Fruit fly (Drosophila melanogaster) whole organism, wandering third instar larva: ENCODE results near the gene CG11756.

Source experiments
- Abd-B ChIP-seq: fragments of >200 bp; optimal IDR thresholded peaks from 2 replicates; lab custom pipeline; 2017; ENCODE audit warnings: missing biosample characterization, missing genetic modification characterization
- CG32264 ChIP-seq: fragments of 200-800 bp; sonication (Bioruptor generic); optimal IDR thresholded peaks from 2 replicates; lab custom pipeline; 2016; ENCODE audit warnings: missing biosample characterization, missing genetic modification characterization
- CG9705 ChIP-seq: fragments of 200-800 bp; sonication (Bioruptor generic); optimal IDR thresholded peaks from 2 replicates; lab custom pipeline; 2018; ENCODE audit warnings: missing biosample characterization, mild to moderate bottlenecking, missing genetic modification characterization
- CrebA ChIP-seq: fragments of 200-800 bp; sonication (Bioruptor generic); optimal IDR thresholded peaks from 2 replicates; lab custom pipeline; 2016; ENCODE audit warnings: missing biosample characterization, mild to moderate bottlenecking, missing genetic modification characterization, borderline replicate concordance
- Dfd ChIP-seq: fragments of >200 bp; optimal IDR thresholded peaks from 2 replicates; lab custom pipeline; 2017; ENCODE audit warnings: missing biosample characterization, missing genetic modification characterization
- Dif ChIP-seq: fragments of 200-275, 200-300 bp; sonication (Bioruptor generic); optimal IDR thresholded peaks from 2 replicates; lab custom pipeline; 2018; ENCODE audit warnings: missing biosample characterization, missing genetic modification characterization; ENCODE audit not compliant: partially characterized antibody
- GATAd ChIP-seq: sonication (Bioruptor generic); optimal IDR thresholded peaks from 2 replicates; lab custom pipeline; 2016; ENCODE audit warnings: missing biosample characterization, missing genetic modification characterization
- HLH106 ChIP-seq: fragments of 200-800 bp; optimal IDR thresholded peaks from 3 replicates; lab custom pipeline; 2019; ENCODE audit warnings: missing biosample characterization, mild to moderate bottlenecking, missing genetic modification characterization, moderate library complexity
- Hnf4 ChIP-seq: fragments of 200-800 bp; sonication (Bioruptor generic); optimal IDR thresholded peaks from 2 replicates; lab custom pipeline; 2016; ENCODE audit warnings: missing biosample characterization, mild to moderate bottlenecking, missing genetic modification characterization
- Hr78 ChIP-seq: fragments of >200 bp; optimal IDR thresholded peaks from 2 replicates; lab custom pipeline; 2017; ENCODE audit warnings: missing biosample characterization, missing genetic modification characterization
- Hr83 ChIP-seq: fragments of 200-300 bp; sonication (Bioruptor generic); optimal IDR thresholded peaks from 2 replicates; lab custom pipeline; 2016; ENCODE audit warnings: missing biosample characterization, mild to moderate bottlenecking, missing genetic modification characterization, moderate library complexity; ENCODE audit not compliant: poor library complexity, severe bottlenecking
- Jra ChIP-seq: sonication (Bioruptor generic); optimal IDR thresholded peaks from 2 replicates; lab custom pipeline; 2016; ENCODE audit warnings: missing biosample characterization, missing genetic modification characterization
- Mio ChIP-seq: sonication (Bioruptor generic); optimal IDR thresholded peaks from 2 replicates; lab custom pipeline; 2016; ENCODE audit warnings: missing biosample characterization, missing genetic modification characterization
- Myc ChIP-seq: fragments of >200 bp; optimal IDR thresholded peaks from 2 replicates; lab custom pipeline; 2017
- N ChIP-seq: fragments of >200 bp; optimal IDR thresholded peaks from 2 replicates; lab custom pipeline; 2018; ENCODE audit warnings: missing biosample characterization, missing external identifiers, missing genetic modification characterization
- OdsH ChIP-seq: fragments of 200-800 bp; sonication (Bioruptor generic); optimal IDR thresholded peaks from 2 replicates; lab custom pipeline; 2016; ENCODE audit warnings: missing biosample characterization, mild to moderate bottlenecking, missing genetic modification characterization
- Rel ChIP-seq, 2 experiments: fragments of 200-800 bp; sonication (Bioruptor generic) in 1 of 2; optimal IDR thresholded peaks; 2 replicates in 1 of 2; 3 replicates in 1 of 2; lab custom pipeline; 2016 to 2019; ENCODE audit warnings: mild to moderate bottlenecking in 2 of 2, missing biosample characterization in 2 of 2, missing genetic modification characterization in 2 of 2, moderate library complexity in 1 of 2
- Sp1 ChIP-seq: fragments of 200-800 bp; sonication (Bioruptor generic); optimal IDR thresholded peaks from 3 replicates; lab custom pipeline; 2019; ENCODE audit warnings: missing biosample characterization, mild to moderate bottlenecking, missing genetic modification characterization, moderate library complexity
- Vsx2 ChIP-seq: fragments of 200-300, 225-300 bp; sonication (Bioruptor generic); optimal IDR thresholded peaks from 2 replicates; lab custom pipeline; 2018; ENCODE audit warnings: missing biosample characterization, missing genetic modification characterization; ENCODE audit not compliant: partially characterized antibody
- br ChIP-seq: fragments of 200-800 bp; sonication (Bioruptor generic); optimal IDR thresholded peaks from 2 replicates; lab custom pipeline; 2016; ENCODE audit warnings: missing biosample characterization, missing genetic modification characterization
- brk ChIP-seq: fragments of 200-800 bp; sonication (Bioruptor generic); optimal IDR thresholded peaks from 2 replicates; lab custom pipeline; 2016; ENCODE audit warnings: missing biosample characterization, mild to moderate bottlenecking, missing genetic modification characterization
- dl ChIP-seq, 2 experiments: fragments of 175-275, 200-275 bp in 1 of 2; fragments of 200-275 bp in 1 of 2; sonication (Bioruptor generic); optimal IDR thresholded peaks; lab custom pipeline; 2018; ENCODE audit warnings: mild to moderate bottlenecking in 2 of 2, missing biosample characterization in 2 of 2, missing genetic modification characterization in 2 of 2, moderate library complexity in 2 of 2; ENCODE audit not compliant: partially characterized antibody in 2 of 2, insufficient read depth in 1 of 2
- dmrt93B ChIP-seq: fragments of 200-800 bp; sonication (Bioruptor generic); optimal IDR thresholded peaks from 2 replicates; lab custom pipeline; 2018; ENCODE audit warnings: missing biosample characterization, mild to moderate bottlenecking, missing genetic modification characterization
- dsf ChIP-seq: sonication (Bioruptor generic); optimal IDR thresholded peaks from 2 replicates; lab custom pipeline; 2016; ENCODE audit warnings: missing biosample characterization, missing genetic modification characterization, borderline replicate concordance
- ey ChIP-seq: fragments of 200-800 bp; sonication (Bioruptor generic); optimal IDR thresholded peaks from 2 replicates; lab custom pipeline; 2016; ENCODE audit warnings: missing biosample characterization, missing genetic modification characterization
- foxo ChIP-seq, 2 experiments: fragments of 200-800 bp; sonication (Bioruptor generic); optimal IDR thresholded peaks; 2 replicates in 1 of 2; 3 replicates in 1 of 2; lab custom pipeline; 2016 to 2017; ENCODE audit warnings: missing biosample characterization in 2 of 2, missing genetic modification characterization in 2 of 2
- fru ChIP-seq: fragments of 200-800 bp; sonication (Bioruptor generic); optimal IDR thresholded peaks from 3 replicates; lab custom pipeline; 2016; ENCODE audit warnings: missing biosample characterization, mild to moderate bottlenecking, missing genetic modification characterization
- h ChIP-seq: fragments of 200-800 bp; sonication (Bioruptor generic); optimal IDR thresholded peaks from 3 replicates; lab custom pipeline; 2016; ENCODE audit warnings: missing biosample characterization, mild to moderate bottlenecking, missing genetic modification characterization
- jim ChIP-seq: fragments of 175-275, 200-325 bp; sonication (Bioruptor generic); optimal IDR thresholded peaks from 2 replicates; lab custom pipeline; 2016; ENCODE audit warnings: missing biosample characterization, mild to moderate bottlenecking, missing genetic modification characterization
- lola ChIP-seq: fragments of >200 bp; optimal IDR thresholded peaks from 2 replicates; lab custom pipeline; 2017; ENCODE audit warnings: missing biosample characterization, missing genetic modification characterization
- pan ChIP-seq: fragments of >200 bp; optimal IDR thresholded peaks from 2 replicates; lab custom pipeline; 2017
- psq ChIP-seq: fragments of 200-800 bp; sonication (Bioruptor generic); optimal IDR thresholded peaks from 3 replicates; lab custom pipeline; 2017; ENCODE audit warnings: missing biosample characterization, mild to moderate bottlenecking, missing genetic modification characterization, moderate library complexity
- rgr ChIP-seq: fragments of 200-800 bp; sonication (Bioruptor generic); optimal IDR thresholded peaks from 3 replicates; lab custom pipeline; 2016; ENCODE audit warnings: missing biosample characterization, mild to moderate bottlenecking, missing genetic modification characterization
- sage ChIP-seq: fragments of 200-800 bp; sonication (Bioruptor generic); optimal IDR thresholded peaks from 2 replicates; lab custom pipeline; 2016; ENCODE audit warnings: missing biosample characterization, mild to moderate bottlenecking, missing genetic modification characterization
- sv ChIP-seq: fragments of 200-800 bp; sonication (Bioruptor generic); optimal IDR thresholded peaks from 3 replicates; lab custom pipeline; 2016; ENCODE audit warnings: missing biosample characterization, missing genetic modification characterization
- tai ChIP-seq: sonication (Bioruptor generic); optimal IDR thresholded peaks from 2 replicates; lab custom pipeline; 2016; ENCODE audit warnings: missing biosample characterization, missing genetic modification characterization
- usp ChIP-seq: fragments of >200 bp; optimal IDR thresholded peaks from 2 replicates; lab custom pipeline; 2017; ENCODE audit warnings: missing biosample characterization, missing genetic modification characterization
- woc ChIP-seq: sonication (Bioruptor generic); optimal IDR thresholded peaks from 2 replicates; lab custom pipeline; 2016; ENCODE audit warnings: missing biosample characterization, mild to moderate bottlenecking, missing genetic modification characterization

Gene CG11756

DNA sequence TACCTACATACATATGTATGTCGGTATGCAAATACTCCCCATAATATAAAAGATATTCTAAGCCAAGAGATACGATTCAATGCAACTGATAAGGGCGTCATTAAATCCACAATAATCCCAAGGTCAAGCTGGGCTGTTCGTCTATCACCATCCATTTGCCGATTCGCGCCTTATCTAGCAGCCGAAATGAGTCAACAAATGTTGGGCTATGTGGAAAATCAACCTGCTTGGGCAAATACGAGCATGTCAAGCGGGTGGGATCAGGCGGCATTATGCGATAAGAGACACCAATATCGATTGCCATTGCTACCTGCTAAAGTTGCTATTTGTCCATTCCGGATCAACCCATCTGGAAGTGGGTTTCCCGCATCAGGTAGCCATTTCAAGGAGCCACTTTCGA lies 25.3 kb upstream of the CG11756 start:
- no peak for TF ChIP-seq Vsx2 (GFP tag; lab: Kevin White, UChicago)
- no peak for TF ChIP-seq Dfd
- TF ChIP-seq rgr (GFP tag; lab: Kevin White, UChicago) = no peak
- TF ChIP-seq CG9705 (GFP tag; lab: Kevin White, UChicago) = no peak
- TF ChIP-seq CG32264 = no peak
- TF ChIP-seq brk = no peak
- TF ChIP-seq Abd-B (GFP tag; lab: Kevin White, UChicago) = no peak
- no peak for TF ChIP-seq psq
- no peak for TF ChIP-seq Jra (GFP tag; lab: Kevin White, UChicago)
- no peak for TF ChIP-seq Hr83
- TF ChIP-seq ey = no peak

DNA sequence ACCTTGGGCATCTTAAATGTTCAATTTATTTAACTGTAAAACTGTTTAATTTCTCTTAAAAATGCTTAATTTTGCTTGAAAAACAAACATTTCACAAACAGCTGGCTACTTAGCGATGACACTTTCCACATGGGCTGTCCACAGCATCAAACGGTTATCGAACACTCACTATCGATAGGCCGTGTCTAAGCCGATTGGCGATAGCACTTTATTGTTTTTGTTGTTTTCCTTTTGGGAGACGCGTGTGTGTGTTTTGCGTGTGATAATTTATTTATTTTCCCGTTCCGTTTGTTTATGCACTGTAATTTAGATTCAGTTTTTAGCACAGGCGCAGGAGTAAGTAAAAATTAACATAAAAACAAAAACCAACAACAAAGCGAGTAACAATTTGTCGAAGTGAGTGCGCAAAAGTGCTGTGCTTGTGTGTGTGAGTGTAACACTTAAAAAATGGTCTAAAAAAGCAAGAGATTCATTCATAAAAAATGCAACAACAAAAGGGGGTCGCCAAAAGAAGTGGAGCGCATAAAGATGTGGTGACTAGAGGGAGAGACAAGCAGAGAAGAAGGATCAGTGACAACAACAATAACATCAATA lies 22.6 kb upstream of the CG11756 start, which contains the start of gene Gapvd1:
Gene Gapvd1, plus strand, starts transcription at position 211 of the 594 bp plus-strand sequence.
- TF ChIP-seq h (GFP tag; lab: Kevin White, UChicago) = peak; percentile 26
- TF ChIP-seq Jra (GFP tag; lab: Kevin White, UChicago) = peak; percentile 26
- no peak for TF ChIP-seq lola (GFP tag; lab: Kevin White, UChicago)
- peak; percentile 3 for TF ChIP-seq br (GFP tag; lab: Kevin White, UChicago)
- peak; percentile 55 for TF ChIP-seq Hnf4
- no peak for TF ChIP-seq ey
- TF ChIP-seq Dif (GFP tag; lab: Kevin White, UChicago) = no peak
- peak; percentile 8 for TF ChIP-seq fru (GFP tag; lab: Kevin White, UChicago)
- TF ChIP-seq foxo (GFP tag; optimal IDR thresholded peaks at IDR 0.05; lab: Kevin White, UChicago) = no peak
- TF ChIP-seq, all 38 proteins: peak for 5

DNA sequence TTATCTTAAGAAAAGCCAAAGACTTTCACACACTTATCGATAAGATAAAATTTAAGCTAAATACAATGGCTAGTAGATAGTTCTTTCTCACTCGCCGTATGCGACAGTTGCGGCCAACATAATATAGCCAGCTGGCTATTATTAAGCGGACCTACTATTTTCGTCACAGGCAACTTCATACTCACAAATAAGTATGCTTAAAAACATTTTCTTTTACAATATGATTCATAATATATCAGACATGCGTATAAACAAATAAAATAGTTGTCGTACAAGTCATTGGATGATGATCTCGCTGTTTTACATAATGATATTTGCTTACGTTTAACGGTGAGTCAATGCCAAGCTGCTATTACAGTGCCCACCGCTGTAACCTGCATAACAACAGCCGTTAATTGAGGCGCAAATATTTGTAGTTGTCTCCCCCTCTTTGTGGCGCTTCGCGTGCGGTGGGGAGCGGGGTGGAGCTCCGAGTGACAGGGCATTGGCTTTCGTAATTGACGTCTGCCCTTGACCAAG lies 21.6 kb upstream of the CG11756 start:
- no peak for TF ChIP-seq Jra (GFP tag; lab: Kevin White, UChicago)
- TF ChIP-seq Myc = no peak
- TF ChIP-seq dsf = no peak
- TF ChIP-seq Sp1 (GFP tag; lab: Kevin White, UChicago) = peak; percentile 56
- TF ChIP-seq CG32264 = peak; percentile 50
- TF ChIP-seq Vsx2 (GFP tag; lab: Kevin White, UChicago) = no peak
- TF ChIP-seq HLH106 = peak; percentile 69
- peak; percentile 38 for TF ChIP-seq sv (GFP tag; lab: Kevin White, UChicago)
- TF ChIP-seq Dfd = no peak
- TF ChIP-seq ey = peak; percentile 67
- TF ChIP-seq rgr (GFP tag; lab: Kevin White, UChicago) = peak; percentile 70
- TF ChIP-seq Abd-B (GFP tag; lab: Kevin White, UChicago) = no peak
- peak in 1 of 2 experiments; percentile 67 for TF ChIP-seq foxo (GFP tag; optimal IDR thresholded peaks at IDR 0.05; lab: Kevin White, UChicago)
- TF ChIP-seq br (GFP tag; lab: Kevin White, UChicago) = peak; percentile 70
- TF ChIP-seq jim (GFP tag; lab: Kevin White, UChicago) = no peak
- TF ChIP-seq GATAd (GFP tag; lab: Kevin White, UChicago) = no peak
- TF ChIP-seq Rel (GFP tag; optimal IDR thresholded peaks at IDR 0.05; lab: Kevin White, UChicago) = no peak
- peak; percentile 76 for TF ChIP-seq Rel (tag; optimal IDR thresholded peaks at IDR 0.05; lab: Kevin White, UChicago)
- no peak for TF ChIP-seq Hnf4
- peak; percentile 51 for TF ChIP-seq OdsH (GFP tag; lab: Kevin White, UChicago)
- TF ChIP-seq N (GFP tag; lab: Kevin White, UChicago) = no peak
- no peak for TF ChIP-seq dl (GFP tag; optimal IDR thresholded peaks at IDR 0.05; lab: Kevin White, UChicago; ENCODE audit: insufficient read depth in 1 of 2, partially characterized antibody in 2 of 2)
- no peak for TF ChIP-seq Hr78 (GFP tag; lab: Kevin White, UChicago)
- TF ChIP-seq sage (GFP tag; lab: Kevin White, UChicago) = no peak
- TF ChIP-seq fru (GFP tag; lab: Kevin White, UChicago) = peak; percentile 73
- peak; percentile 71 for TF ChIP-seq psq
- no peak for TF ChIP-seq usp (GFP tag; lab: Kevin White, UChicago)
- peak; percentile 54 for TF ChIP-seq Hr83
- peak; percentile 72 for TF ChIP-seq h (GFP tag; lab: Kevin White, UChicago)
- no peak for TF ChIP-seq Mio (GFP tag; lab: Kevin White, UChicago)
- TF ChIP-seq brk = no peak
- TF ChIP-seq lola (GFP tag; lab: Kevin White, UChicago) = no peak
- TF ChIP-seq dmrt93B = no peak
- TF ChIP-seq pan (lab: Kevin White, UChicago) = no peak
- peak; percentile 48 for TF ChIP-seq woc (GFP tag; lab: Kevin White, UChicago)
- no peak for TF ChIP-seq Dif (GFP tag; lab: Kevin White, UChicago)
- no peak for TF ChIP-seq CrebA (GFP tag; lab: Kevin White, UChicago)
- no peak for TF ChIP-seq tai
- TF ChIP-seq CG9705 (GFP tag; lab: Kevin White, UChicago) = peak; percentile 38
- TF ChIP-seq, all 38 proteins: peak for 16
